Fruit fly (Drosophila melanogaster) S2 (cell line): ENCODE results near the gene Lcp65Ab2.

ENCODE experiments used
- CG8478 ChIP-seq: fragments of >200 bp; optimal IDR thresholded peaks from 2 replicates; lab custom pipeline; 2018
- CTCF ChIP-seq, 2 experiments: fragments of >200 bp; optimal IDR thresholded peaks; 2 replicates each; lab custom pipeline; 2018

- TF ChIP-seq CG8478 (lab: Kevin White, UChicago) (no peak), CTCF (optimal IDR thresholded peaks at IDR 0.05; lab: Kevin White, UChicago) (no peak)
Observed at dm6 chr3L:6152531-6152930, 6.1 kb downstream of the Lcp65Ab2 start, which contains the start of gene Acp65Aa.
